Fruit fly (Drosophila melanogaster) whole organism: ENCODE measurements around the gene piwi.

Source experiments
- CG8478 ChIP-seq: fragments of >200 bp; optimal IDR thresholded peaks from 2 replicates; lab custom pipeline; 2018; ENCODE audit warnings: inconsistent platforms
- Dll ChIP-seq: fragments of >200 bp; optimal IDR thresholded peaks from 2 replicates; lab custom pipeline; 2017
- pan ChIP-seq: fragments of >200 bp; optimal IDR thresholded peaks from 2 replicates; lab custom pipeline; 2017
- psq ChIP-seq: fragments of >200 bp; optimal IDR thresholded peaks from 2 replicates; lab custom pipeline; 2017
- usp ChIP-seq: fragments of >200 bp; optimal IDR thresholded peaks from 2 replicates; lab custom pipeline; 2017; ENCODE audit warnings: missing biosample characterization, missing genetic modification characterization, mixed read lengths

DNA sequence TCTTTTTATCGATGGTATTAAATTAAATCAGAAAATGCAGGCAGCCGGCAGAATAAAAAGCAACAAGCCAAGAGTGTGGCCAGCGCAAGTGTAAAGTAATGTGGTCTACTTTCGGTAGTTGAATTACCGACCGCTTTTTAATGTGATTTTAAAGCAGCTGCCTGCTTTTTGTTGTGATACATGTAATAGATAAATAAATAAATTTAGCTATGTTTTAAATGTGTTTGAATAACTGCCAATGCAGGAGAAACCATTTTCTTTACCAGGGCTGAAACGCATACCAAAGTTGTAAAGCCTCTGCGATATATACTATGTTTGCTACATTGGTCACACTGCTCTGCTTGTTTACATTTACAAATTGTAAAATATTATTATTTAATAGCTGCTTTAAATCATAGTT, 17.1 kb downstream of the piwi start, which contains the start of the genes Tmem214 and YL-1:
- TF ChIP-seq usp (GFP tag; lab: Kevin White, UChicago) = no peak
- no peak for TF ChIP-seq pan (lab: Kevin White, UChicago)
- no peak for TF ChIP-seq psq (lab: Kevin White, UChicago)
- TF ChIP-seq Dll (lab: Kevin White, UChicago) = no peak
- no peak for TF ChIP-seq CG8478 (lab: Kevin White, UChicago)
